Worm (Caenorhabditis elegans) whole organism, late embryonic: ENCODE data around the gene arp-6.

ENCODE experiments used
- C08G9.2 ChIP-seq: sonication (generic microtip); optimal IDR thresholded peaks from 2 replicates; lab custom pipeline; 2016; ENCODE audit warnings: mild to moderate bottlenecking, missing genetic modification characterization, moderate library complexity, missing compliant biosample characterization
- F13H6.1 ChIP-seq: sonication (generic microtip); optimal IDR thresholded peaks from 2 replicates; lab custom pipeline; 2016; ENCODE audit warnings: missing genetic modification characterization, missing compliant biosample characterization
- K09A11.1 ChIP-seq: sonication (generic microtip); optimal IDR thresholded peaks from 2 replicates; lab custom pipeline; 2017; ENCODE audit warnings: antibody characterized with exemption, mild to moderate bottlenecking, missing genetic modification characterization, missing compliant biosample characterization; ENCODE audit not compliant: insufficient read depth
- Y22D7AL.16 ChIP-seq: sonication (generic microtip); optimal IDR thresholded peaks from 2 replicates; lab custom pipeline; 2016; ENCODE audit warnings: missing genetic modification characterization, missing compliant biosample characterization
- ama-1 ChIP-seq: fragments of 150-350 bp; optimal IDR thresholded peaks from 2 replicates; lab custom pipeline; 2014
- ceh-14 ChIP-seq: sonication (generic microtip); optimal IDR thresholded peaks from 2 replicates; lab custom pipeline; 2016; ENCODE audit warnings: missing genotype, missing genetic modification characterization, missing compliant biosample characterization
- ceh-18 ChIP-seq: sonication (generic microtip); optimal IDR thresholded peaks from 2 replicates; lab custom pipeline; 2016; ENCODE audit warnings: missing genetic modification characterization, missing compliant biosample characterization
- ceh-19 ChIP-seq: fragments of 200-800 bp; sonication (Bioruptor generic); optimal IDR thresholded peaks from 2 replicates; lab custom pipeline; 2018; ENCODE audit warnings: mild to moderate bottlenecking, missing genetic modification characterization, missing compliant biosample characterization
- ceh-2 ChIP-seq: sonication (generic microtip); optimal IDR thresholded peaks from 2 replicates; lab custom pipeline; 2016; ENCODE audit warnings: missing genotype, missing genetic modification characterization, missing compliant biosample characterization
- ceh-22 ChIP-seq: sonication (generic microtip); optimal IDR thresholded peaks from 2 replicates; lab custom pipeline; 2017; ENCODE audit warnings: missing biosample characterization, missing genetic modification characterization
- ceh-6 ChIP-seq: fragments of 200-800 bp; sonication (Bioruptor generic); optimal IDR thresholded peaks from 2 replicates; lab custom pipeline; 2018; ENCODE audit warnings: mild to moderate bottlenecking, missing genetic modification characterization, missing compliant biosample characterization
- che-1 ChIP-seq: sonication (generic microtip); optimal IDR thresholded peaks from 2 replicates; lab custom pipeline; 2016; ENCODE audit warnings: mild to moderate bottlenecking, missing genetic modification characterization, missing compliant biosample characterization
- dve-1 ChIP-seq: sonication (generic microtip); optimal IDR thresholded peaks from 2 replicates; lab custom pipeline; 2017; ENCODE audit warnings: antibody characterized with exemption, mild to moderate bottlenecking, missing genetic modification characterization, missing compliant biosample characterization
- elt-2 ChIP-seq: sonication (generic microtip); optimal IDR thresholded peaks from 2 replicates; lab custom pipeline; 2016; ENCODE audit warnings: missing genetic modification reagents, missing genetic modification characterization, missing compliant biosample characterization
- elt-4 ChIP-seq: sonication (generic microtip); optimal IDR thresholded peaks from 2 replicates; lab custom pipeline; 2016; ENCODE audit warnings: missing genetic modification characterization, missing compliant biosample characterization
- eyg-1 ChIP-seq: sonication (generic microtip); optimal IDR thresholded peaks from 2 replicates; lab custom pipeline; 2016; ENCODE audit warnings: missing genotype, missing genetic modification characterization, missing compliant biosample characterization
- fkh-6 ChIP-seq: sonication (generic microtip); optimal IDR thresholded peaks from 2 replicates; lab custom pipeline; 2016; ENCODE audit warnings: missing genetic modification characterization, missing compliant biosample characterization
- hlh-15 ChIP-seq: sonication (generic microtip); optimal IDR thresholded peaks from 2 replicates; lab custom pipeline; 2016; ENCODE audit warnings: missing genetic modification characterization, missing compliant biosample characterization
- hlh-30 ChIP-seq: sonication (generic microtip); optimal IDR thresholded peaks from 2 replicates; lab custom pipeline; 2017; ENCODE audit warnings: antibody characterized with exemption, missing genetic modification characterization, missing compliant biosample characterization; ENCODE audit not compliant: insufficient read depth
- hlh-6 ChIP-seq: sonication (generic microtip); optimal IDR thresholded peaks from 2 replicates; lab custom pipeline; 2016; ENCODE audit warnings: missing genotype, missing genetic modification characterization, missing compliant biosample characterization
- madf-2 ChIP-seq: sonication (generic microtip); optimal IDR thresholded peaks from 2 replicates; lab custom pipeline; 2017; ENCODE audit warnings: missing genetic modification characterization, missing compliant biosample characterization
- nfya-1 ChIP-seq: sonication (generic microtip); optimal IDR thresholded peaks from 2 replicates; lab custom pipeline; 2017; ENCODE audit warnings: missing genetic modification characterization, mild to moderate bottlenecking, missing compliant biosample characterization, antibody characterized with exemption, moderate library complexity
- nhr-232 ChIP-seq: sonication (generic microtip); optimal IDR thresholded peaks from 2 replicates; lab custom pipeline; 2016; ENCODE audit warnings: missing genetic modification characterization, missing compliant biosample characterization
- npax-4 ChIP-seq: sonication (generic microtip); optimal IDR thresholded peaks from 2 replicates; lab custom pipeline; 2016; ENCODE audit warnings: missing genetic modification characterization, missing compliant biosample characterization
- pat-9 ChIP-seq: fragments of 200-800 bp; sonication (Bioruptor generic); optimal IDR thresholded peaks from 2 replicates; lab custom pipeline; 2018; ENCODE audit warnings: mild to moderate bottlenecking, missing genetic modification characterization, moderate library complexity, missing compliant biosample characterization
- pax-1 ChIP-seq: fragments of 150-350 bp; optimal IDR thresholded peaks from 2 replicates; lab custom pipeline; 2014; ENCODE audit warnings: missing biosample characterization, missing genetic modification characterization
- pha-2 ChIP-seq: sonication (generic microtip); optimal IDR thresholded peaks from 2 replicates; lab custom pipeline; 2017; ENCODE audit warnings: mild to moderate bottlenecking, missing genetic modification characterization, missing compliant biosample characterization
- pqm-1 ChIP-seq: sonication (generic microtip); optimal IDR thresholded peaks from 2 replicates; lab custom pipeline; 2016; ENCODE audit warnings: missing genetic modification characterization, missing compliant biosample characterization
- ref-2 ChIP-seq: sonication (generic microtip); optimal IDR thresholded peaks from 2 replicates; lab custom pipeline; 2016; ENCODE audit warnings: missing genetic modification characterization, missing compliant biosample characterization
- rnt-1 ChIP-seq: sonication (generic microtip); optimal IDR thresholded peaks from 2 replicates; lab custom pipeline; 2016; ENCODE audit warnings: missing genetic modification characterization, missing compliant biosample characterization
- sox-4 ChIP-seq: sonication (generic microtip); optimal IDR thresholded peaks from 2 replicates; lab custom pipeline; 2017; ENCODE audit warnings: mild to moderate bottlenecking, missing genetic modification characterization, inconsistent platforms, missing compliant biosample characterization
- syd-9 ChIP-seq: sonication (generic microtip); optimal IDR thresholded peaks from 2 replicates; lab custom pipeline; 2016; ENCODE audit warnings: mild to moderate bottlenecking, missing genetic modification characterization, moderate library complexity, missing compliant biosample characterization
- tbx-2 ChIP-seq: sonication (generic microtip); optimal IDR thresholded peaks from 2 replicates; lab custom pipeline; 2016; ENCODE audit warnings: missing genetic modification characterization, missing compliant biosample characterization
- tbx-7 ChIP-seq: sonication (generic microtip); optimal IDR thresholded peaks from 2 replicates; lab custom pipeline; 2016; ENCODE audit warnings: missing genotype, missing genetic modification characterization, missing compliant biosample characterization
- ttx-3 ChIP-seq: sonication (generic microtip); optimal IDR thresholded peaks from 2 replicates; lab custom pipeline; 2016; ENCODE audit warnings: missing genetic modification reagents, missing genetic modification characterization, missing compliant biosample characterization
- ztf-16 ChIP-seq: sonication (generic microtip); optimal IDR thresholded peaks from 2 replicates; lab custom pipeline; 2017; ENCODE audit warnings: missing genetic modification characterization, missing compliant biosample characterization

The arp-6 gene

DNA sequence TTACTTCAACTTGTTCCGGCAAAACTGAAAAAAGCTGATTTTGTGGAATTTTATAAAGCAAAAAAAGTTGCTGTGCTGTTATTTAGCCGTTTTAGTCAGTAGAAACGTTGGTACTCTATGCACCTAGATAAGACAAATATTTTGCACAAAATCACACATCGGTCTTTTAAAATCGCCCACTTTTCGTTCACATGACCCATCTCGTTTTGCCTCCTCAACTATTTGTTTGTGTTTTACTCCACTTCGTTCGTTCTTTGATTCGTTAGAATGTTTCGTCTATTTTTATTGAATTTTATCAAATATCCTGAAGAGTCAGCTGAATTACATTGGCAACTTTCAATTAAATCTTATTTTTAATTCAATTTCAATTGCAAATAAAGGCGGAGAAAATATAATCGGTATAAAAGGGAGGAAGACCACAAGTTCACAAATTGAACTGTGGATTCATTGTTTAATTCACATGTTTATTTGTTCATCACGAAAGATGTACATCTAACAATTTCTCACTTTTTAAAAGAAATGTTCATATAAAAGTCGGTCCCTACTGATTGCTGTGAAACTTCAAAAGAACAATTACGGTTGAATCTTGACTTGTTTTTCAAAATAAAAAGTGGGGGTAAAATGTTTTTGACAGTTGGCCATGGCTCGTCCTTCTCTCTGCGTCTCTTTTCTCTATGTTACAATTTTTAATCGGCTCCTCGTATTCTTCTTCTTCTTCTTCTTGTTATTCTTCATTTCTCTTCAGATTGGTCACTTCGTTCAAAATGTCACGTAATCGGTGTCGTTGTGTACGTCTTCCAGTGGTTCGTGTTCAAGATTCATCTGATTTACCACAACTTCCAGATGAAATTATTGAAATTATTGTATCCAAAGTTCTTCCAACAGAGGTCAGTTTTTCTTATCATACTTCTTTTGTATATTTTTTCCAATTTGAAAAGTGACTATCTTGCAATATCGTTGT, 24.8 kb downstream of the arp-6 start, which contains the start of gene DH11.2:
Gene DH11.2, plus strand, starts transcription at position 746 of the 961 bp plus-strand sequence.
- no peak for TF ChIP-seq nhr-232 (tag; lab: Kevin White, UChicago)
- no peak for TF ChIP-seq ceh-22 (tag; lab: Kevin White, UChicago)
- no peak for TF ChIP-seq tbx-7 (tag; lab: Kevin White, UChicago)
- TF ChIP-seq pqm-1 (tag; lab: Kevin White, UChicago), result no peak
- no peak for TF ChIP-seq eyg-1 (tag; lab: Kevin White, UChicago)
- TF ChIP-seq, all 69 proteins: peak for 0

DNA sequence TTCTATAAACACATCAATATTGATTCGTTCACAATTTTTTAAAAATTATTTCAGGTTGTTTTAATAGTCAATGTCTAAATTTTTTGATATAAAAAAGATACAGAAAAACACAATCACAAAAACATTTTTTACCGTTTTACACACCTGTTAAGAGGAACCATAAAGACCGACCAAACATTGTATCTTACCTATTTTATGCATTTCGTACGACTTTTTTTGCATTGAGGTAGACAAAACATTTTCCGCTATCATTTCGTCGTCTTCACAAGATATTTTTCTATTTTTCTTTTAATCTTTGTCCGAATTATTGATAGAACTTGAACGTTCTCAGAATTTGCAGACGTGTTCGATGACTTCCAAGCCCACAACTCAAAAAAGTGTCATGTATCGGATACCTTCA, 28.8 kb downstream of the arp-6 start, which contains the start of gene glna-2:
Gene glna-2, plus strand, starts transcription at position 301 of the 400 bp plus-strand sequence.
- no peak for TF ChIP-seq npax-4 (tag; lab: Kevin White, UChicago)
- TF ChIP-seq sox-4, result no peak
- TF ChIP-seq K09A11.1, result no peak
- no peak for TF ChIP-seq ceh-14 (tag; lab: Kevin White, UChicago)
- no peak for TF ChIP-seq C08G9.2 (tag; lab: Kevin White, UChicago)
- TF ChIP-seq nfya-1 (tag; lab: Kevin White, UChicago), result no peak
- TF ChIP-seq ttx-3 (tag; lab: Kevin White, UChicago), result no peak
- no peak for TF ChIP-seq elt-4 (tag; lab: Kevin White, UChicago)
- TF ChIP-seq ceh-18, result no peak
- TF ChIP-seq ceh-19, result no peak
- no peak for TF ChIP-seq ref-2
- no peak for TF ChIP-seq Y22D7AL.16 (tag; lab: Kevin White, UChicago)
- no peak for TF ChIP-seq pqm-1 (tag; lab: Kevin White, UChicago)
- no peak for TF ChIP-seq syd-9 (tag; lab: Kevin White, UChicago)
- TF ChIP-seq dve-1 (tag; lab: Kevin White, UChicago), result no peak
- TF ChIP-seq, all 69 proteins: peak for 0

DNA sequence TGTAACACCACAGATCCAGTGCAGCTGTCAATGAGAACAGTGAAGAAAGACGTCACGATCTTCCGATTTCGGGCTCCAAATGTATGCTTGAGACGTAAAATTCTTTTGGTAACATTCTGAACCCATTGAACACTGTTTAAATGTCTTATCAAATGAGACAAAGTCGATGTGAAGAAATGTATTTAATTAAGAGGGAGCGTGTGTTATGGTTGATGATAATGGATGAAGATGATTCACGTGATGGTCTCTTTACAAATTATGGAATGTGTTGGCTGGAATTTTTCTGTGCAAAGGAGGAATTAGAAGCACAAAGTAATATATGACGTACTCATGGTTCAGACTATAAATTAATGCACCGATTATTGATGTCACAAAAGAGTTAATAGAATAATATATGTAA, 30.2 kb downstream of the arp-6 start:
- TF ChIP-seq ceh-6 (GFP tag; lab: Kevin White, UChicago), result no peak
- TF ChIP-seq ztf-16, result no peak
- TF ChIP-seq Y22D7AL.16 (tag; lab: Kevin White, UChicago), result no peak
- TF ChIP-seq hlh-30 (tag; lab: Kevin White, UChicago), result no peak

DNA sequence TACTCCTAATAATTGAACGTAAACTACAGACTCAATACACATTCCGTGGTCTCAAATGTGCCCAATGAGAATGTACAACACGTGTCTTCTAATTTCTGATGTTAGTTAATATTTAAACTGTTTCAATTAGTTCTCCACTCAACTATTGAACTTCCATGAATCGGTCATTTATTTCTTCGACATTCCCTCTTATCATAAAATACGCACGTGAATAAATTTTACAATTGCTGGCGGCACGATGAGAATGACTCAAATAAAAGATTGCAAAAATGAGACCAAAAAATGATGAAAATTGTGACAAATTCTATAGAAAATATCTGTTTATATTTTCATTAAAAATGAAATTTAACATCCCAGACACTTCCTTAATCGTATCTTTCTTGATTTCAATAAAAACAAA, 32.4 kb downstream of the arp-6 start:
- TF ChIP-seq hlh-15 (tag; lab: Kevin White, UChicago), result no peak
- no peak for TF ChIP-seq fkh-6
- TF ChIP-seq pqm-1 (tag; lab: Kevin White, UChicago), result no peak
- TF ChIP-seq sox-4, result no peak
- TF ChIP-seq ceh-22 (tag; lab: Kevin White, UChicago), result no peak
- TF ChIP-seq npax-4 (tag; lab: Kevin White, UChicago), result no peak
- TF ChIP-seq rnt-1 (tag; lab: Kevin White, UChicago), result no peak
- no peak for TF ChIP-seq tbx-2 (tag; lab: Kevin White, UChicago)
- TF ChIP-seq che-1 (tag; lab: Kevin White, UChicago), result no peak

DNA sequence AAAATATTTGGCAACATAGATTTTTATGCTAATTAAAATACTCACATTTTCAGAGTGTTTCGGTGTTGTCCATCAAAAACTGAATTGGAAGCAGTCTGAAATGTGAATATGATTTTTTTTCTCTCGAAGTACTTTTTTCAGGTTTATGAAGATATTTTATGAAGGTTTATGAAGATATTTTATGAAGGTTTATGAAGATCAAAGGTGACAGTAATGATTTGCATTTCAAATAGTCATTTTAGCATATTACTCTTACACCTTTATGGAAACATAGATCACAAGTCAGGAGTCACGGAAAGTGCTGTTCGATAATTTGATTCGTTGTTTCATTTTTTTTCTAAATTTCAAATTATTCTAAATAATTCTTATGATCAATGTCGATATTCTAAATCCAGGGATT, 33.0 kb downstream of the arp-6 start, which contains the start of gene pgp-11:
Gene pgp-11, minus strand, starts transcription at position 101 of the 400 bp plus-strand sequence.
- no peak for TF ChIP-seq ceh-18
- no peak for TF ChIP-seq pha-2 (tag; lab: Kevin White, UChicago)
- TF ChIP-seq elt-2, result no peak
- no peak for TF ChIP-seq nhr-232 (tag; lab: Kevin White, UChicago)
- no peak for TF ChIP-seq pqm-1 (tag; lab: Kevin White, UChicago)
- no peak for TF ChIP-seq madf-2 (tag; lab: Kevin White, UChicago)
- TF ChIP-seq hlh-30 (tag; lab: Kevin White, UChicago), result no peak
- no peak for TF ChIP-seq ref-2
- TF ChIP-seq ceh-2 (tag; lab: Kevin White, UChicago), result no peak
- no peak for TF ChIP-seq pax-1
- no peak for TF ChIP-seq ama-1 (lab: Kevin White, UChicago)
- TF ChIP-seq Y22D7AL.16 (tag; lab: Kevin White, UChicago), result no peak
- no peak for TF ChIP-seq ceh-19
- TF ChIP-seq pat-9 (tag; lab: Kevin White, UChicago), result no peak
- TF ChIP-seq dve-1 (tag; lab: Kevin White, UChicago), result no peak
- TF ChIP-seq ttx-3 (tag; lab: Kevin White, UChicago), result no peak
- no peak for TF ChIP-seq hlh-6
- no peak for TF ChIP-seq eyg-1 (tag; lab: Kevin White, UChicago)
- TF ChIP-seq F13H6.1 (tag; lab: Kevin White, UChicago), result no peak
- TF ChIP-seq, all 69 proteins: peak for 0
